Worm (Caenorhabditis elegans) whole organism, L1 larva: ENCODE data around the gene acs-10.

ENCODE experiments used
- C16A3.4 ChIP-seq: fragments of 150-350 bp; optimal IDR thresholded peaks from 2 replicates; lab custom pipeline; 2014; ENCODE audit warnings: missing biosample characterization, missing genetic modification characterization
- Y116A8C.19 ChIP-seq: sonication (generic microtip); optimal IDR thresholded peaks from 2 replicates; lab custom pipeline; 2016; ENCODE audit warnings: missing compliant biosample characterization, missing genetic modification characterization, borderline replicate concordance
- aly-2 ChIP-seq: fragments of 150-350 bp; optimal IDR thresholded peaks from 2 replicates; lab custom pipeline; 2014; ENCODE audit warnings: missing biosample characterization, missing genetic modification characterization
- blmp-1 ChIP-seq: fragments of 150-350 bp; optimal IDR thresholded peaks from 2 replicates; lab custom pipeline; 2014; ENCODE audit warnings: missing biosample characterization, missing genetic modification characterization
- ceh-82 ChIP-seq, 3 experiments: fragments of 150-350 bp in 1 of 3; sonication (generic microtip) in 2 of 3; optimal IDR thresholded peaks; 2 replicates each; lab custom pipeline; 2014 to 2017; ENCODE audit warnings: missing biosample characterization in 3 of 3, missing genetic modification characterization in 3 of 3
- ceh-88 ChIP-seq: fragments of 200-800 bp; sonication (Bioruptor generic); IDR thresholded peaks from 2 replicates; pipeline ENCODE4 v1.3.6; 2022; ENCODE audit warnings: missing genetic modification characterization, missing compliant biosample characterization
- dpl-1 ChIP-seq, 3 experiments: fragments of 150-350 bp in 2 of 3; sonication (generic microtip) in 1 of 3; optimal IDR thresholded peaks; 2 replicates each; lab custom pipeline; 2014 to 2017; ENCODE audit warnings: missing biosample characterization in 3 of 3, missing genetic modification characterization in 3 of 3, missing genetic modification reagents in 3 of 3
- dsc-1 ChIP-seq: sonication (generic microtip); optimal IDR thresholded peaks from 2 replicates; lab custom pipeline; 2016; ENCODE audit warnings: mild to moderate bottlenecking, missing genetic modification characterization, missing compliant biosample characterization
- efl-1 ChIP-seq, 4 experiments: fragments of 150-350 bp; optimal IDR thresholded peaks in 3 of 4; peaks in 1 of 4; 1 replicate in 1 of 4; 2 replicates in 3 of 4; lab custom pipeline; 2014; ENCODE audit warnings: missing biosample characterization in 2 of 4, missing genetic modification characterization in 2 of 4, missing genetic modification reagents in 2 of 4
- elt-2 ChIP-seq: sonication (generic microtip); optimal IDR thresholded peaks from 2 replicates; lab custom pipeline; 2016; ENCODE audit warnings: missing genetic modification characterization, mild to moderate bottlenecking, inconsistent platforms, missing compliant biosample characterization, missing genetic modification reagents
- elt-3 ChIP-seq, 6 experiments: fragments of 150-350 bp in 1 of 6; sonication (generic microtip); optimal IDR thresholded peaks; 2 replicates each; lab custom pipeline; 2017 to 2018; ENCODE audit warnings: missing biosample characterization in 6 of 6, missing genetic modification characterization in 6 of 6, inconsistent platforms in 1 of 6
- fkh-4 ChIP-seq: sonication (generic microtip); optimal IDR thresholded peaks from 2 replicates; lab custom pipeline; 2016; ENCODE audit warnings: missing compliant biosample characterization, missing genetic modification characterization, borderline replicate concordance
- fkh-8 ChIP-seq: sonication (generic microtip); optimal IDR thresholded peaks from 2 replicates; lab custom pipeline; 2016; ENCODE audit warnings: mild to moderate bottlenecking, missing genetic modification characterization, missing compliant biosample characterization
- fos-1 ChIP-seq: fragments of 150-350 bp; optimal IDR thresholded peaks from 2 replicates; lab custom pipeline; 2014; ENCODE audit warnings: missing biosample characterization, missing genetic modification characterization
- grh-1 ChIP-seq: fragments of 200-800 bp; sonication (Bioruptor generic); IDR thresholded peaks from 2 replicates; pipeline ENCODE4 v1.3.6; 2022; ENCODE audit warnings: missing genetic modification reagents, missing genetic modification characterization, missing compliant biosample characterization
- irx-1 ChIP-seq: sonication (generic microtip); optimal IDR thresholded peaks from 2 replicates; lab custom pipeline; 2016; ENCODE audit warnings: missing genetic modification characterization, missing compliant biosample characterization
- lin-13 ChIP-seq: fragments of 150-350 bp; optimal IDR thresholded peaks from 2 replicates; lab custom pipeline; 2014; ENCODE audit warnings: missing biosample characterization, missing genetic modification reagents, missing genetic modification characterization
- lin-14 ChIP-seq: fragments of 200-800 bp; sonication (Bioruptor generic); optimal IDR thresholded peaks from 2 replicates; lab custom pipeline; 2018; ENCODE audit warnings: mild to moderate bottlenecking, missing genetic modification characterization, moderate library complexity, missing compliant biosample characterization
- lin-35 ChIP-seq, 2 experiments: fragments of 150-350 bp; optimal IDR thresholded peaks; 2 replicates each; lab custom pipeline; 2014; ENCODE audit warnings: missing biosample characterization in 2 of 2, missing genetic modification characterization in 2 of 2, missing genetic modification reagents in 2 of 2
- lir-3 ChIP-seq: sonication (generic microtip); optimal IDR thresholded peaks from 2 replicates; lab custom pipeline; 2016; ENCODE audit warnings: mild to moderate bottlenecking, missing genetic modification characterization, moderate library complexity, missing compliant biosample characterization; ENCODE audit not compliant: poor library complexity
- mdl-1 ChIP-seq, 2 experiments: fragments of 150-350 bp; optimal IDR thresholded peaks; 2 replicates each; lab custom pipeline; 2014 to 2017; ENCODE audit warnings: missing biosample characterization in 2 of 2, missing genetic modification characterization in 2 of 2, inconsistent platforms in 1 of 2
- mep-1 ChIP-seq: fragments of 150-350 bp; optimal IDR thresholded peaks from 2 replicates; lab custom pipeline; 2014; ENCODE audit warnings: missing biosample characterization, missing genetic modification characterization
- nhr-12 ChIP-seq: sonication (generic microtip); optimal IDR thresholded peaks from 2 replicates; lab custom pipeline; 2017; ENCODE audit warnings: missing biosample characterization, missing genetic modification characterization
- nhr-19 ChIP-seq: fragments of 200-800 bp; sonication (Bioruptor generic); conservative IDR thresholded peaks from 2 replicates; pipeline ENCODE4 v1.3.6; 2022; ENCODE audit warnings: missing genetic modification characterization, missing compliant biosample characterization
- nhr-20 ChIP-seq: sonication (generic microtip); optimal IDR thresholded peaks from 2 replicates; lab custom pipeline; 2016; ENCODE audit warnings: mild to moderate bottlenecking, missing genetic modification characterization, missing compliant biosample characterization
- nhr-47 ChIP-seq: sonication (generic microtip); optimal IDR thresholded peaks from 2 replicates; lab custom pipeline; 2016; ENCODE audit warnings: mild to moderate bottlenecking, missing genetic modification characterization, moderate library complexity, missing compliant biosample characterization
- nhr-71 ChIP-seq: sonication (generic microtip); optimal IDR thresholded peaks from 2 replicates; lab custom pipeline; 2016; ENCODE audit warnings: mild to moderate bottlenecking, missing genetic modification characterization, moderate library complexity, missing compliant biosample characterization
- nhr-77 ChIP-seq: fragments of 150-350 bp; optimal IDR thresholded peaks from 2 replicates; lab custom pipeline; 2014; ENCODE audit warnings: missing biosample characterization, missing genetic modification characterization
- nhr-84 ChIP-seq: sonication (generic microtip); optimal IDR thresholded peaks from 2 replicates; lab custom pipeline; 2017; ENCODE audit warnings: missing biosample characterization, missing genetic modification characterization
- nhr-85 ChIP-seq: sonication (generic microtip); peaks from one replicate; lab custom pipeline; 2016; ENCODE audit warnings: missing genetic modification characterization, inconsistent platforms, missing compliant biosample characterization
- pag-3 ChIP-seq: sonication (generic microtip); optimal IDR thresholded peaks from 2 replicates; lab custom pipeline; 2017; ENCODE audit warnings: missing genetic modification characterization, mild to moderate bottlenecking, missing compliant biosample characterization, antibody characterized with exemption, borderline replicate concordance; ENCODE audit not compliant: insufficient read depth
- pax-3 ChIP-seq: fragments of 200-800 bp; sonication (Bioruptor generic); optimal IDR thresholded peaks from 2 replicates; lab custom pipeline; 2018; ENCODE audit warnings: mild to moderate bottlenecking, missing genetic modification characterization, moderate library complexity, missing compliant biosample characterization
- rnt-1 ChIP-seq: sonication (generic microtip); optimal IDR thresholded peaks from 2 replicates; lab custom pipeline; 2016; ENCODE audit warnings: mild to moderate bottlenecking, missing genetic modification characterization, moderate library complexity, missing compliant biosample characterization
- skn-1 ChIP-seq: fragments of 150-350 bp; optimal IDR thresholded peaks from 2 replicates; lab custom pipeline; 2014; ENCODE audit warnings: missing biosample characterization, missing genetic modification characterization
- snpc-4 ChIP-seq: fragments of 150-350 bp; optimal IDR thresholded peaks from 2 replicates; lab custom pipeline; 2014; ENCODE audit warnings: missing biosample characterization, missing genetic modification characterization
- snu-23 ChIP-seq: sonication (generic microtip); optimal IDR thresholded peaks from 2 replicates; lab custom pipeline; 2016; ENCODE audit warnings: missing genetic modification characterization, missing compliant biosample characterization
- swsn-7 ChIP-seq: sonication (generic microtip); optimal IDR thresholded peaks from 2 replicates; lab custom pipeline; 2016; ENCODE audit warnings: missing genetic modification characterization, missing compliant biosample characterization
- tbx-2 ChIP-seq: sonication (generic microtip); optimal IDR thresholded peaks from 2 replicates; lab custom pipeline; 2016; ENCODE audit warnings: missing genetic modification characterization, missing compliant biosample characterization
- unc-130 ChIP-seq: fragments of 150-350 bp; optimal IDR thresholded peaks from 2 replicates; lab custom pipeline; 2017; ENCODE audit warnings: missing biosample characterization, missing genetic modification characterization, inconsistent platforms
- unc-62 ChIP-seq: fragments of 150-350 bp; optimal IDR thresholded peaks from 2 replicates; lab custom pipeline; 2014; ENCODE audit warnings: missing biosample characterization, missing genetic modification reagents, missing genetic modification characterization
- unc-86 ChIP-seq: sonication (generic microtip); optimal IDR thresholded peaks from 2 replicates; lab custom pipeline; 2016; ENCODE audit warnings: missing genetic modification characterization, missing compliant biosample characterization
- vab-15 ChIP-seq: sonication (generic microtip); optimal IDR thresholded peaks from 2 replicates; lab custom pipeline; 2017; ENCODE audit warnings: missing genotype, mild to moderate bottlenecking, missing genetic modification characterization, missing compliant biosample characterization
- xbp-1 ChIP-seq: sonication (generic microtip); optimal IDR thresholded peaks from 2 replicates; lab custom pipeline; 2016; ENCODE audit warnings: missing genetic modification characterization, missing compliant biosample characterization
- zag-1 ChIP-seq: fragments of 150-350 bp; optimal IDR thresholded peaks from 2 replicates; lab custom pipeline; 2014; ENCODE audit warnings: missing biosample characterization, missing genetic modification characterization

acs-10 gene

DNA sequence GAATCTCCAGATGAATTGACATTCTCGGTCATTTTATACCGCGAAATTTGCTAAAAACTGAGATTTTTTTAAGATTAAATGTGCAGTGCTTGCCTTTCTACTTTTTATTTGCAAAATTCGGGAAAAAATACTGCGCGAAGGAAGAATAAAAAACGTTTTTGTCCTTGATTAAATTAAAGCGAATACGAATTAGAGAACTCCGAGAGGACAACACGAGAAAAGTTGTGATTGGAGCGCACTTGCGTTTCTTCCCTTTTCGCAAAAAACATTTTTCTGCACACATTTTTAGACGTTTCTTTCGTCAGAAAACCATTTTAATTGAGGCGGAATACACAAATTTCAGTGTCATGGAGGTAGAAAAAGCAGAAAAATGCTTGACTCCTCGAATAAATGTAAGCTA is 39.1 kb downstream of the acs-10 start, which contains the start of the genes trm-1 and ints-2 (continued):
- TF ChIP-seq dpl-1 (GFP tag; optimal IDR thresholded peaks at IDR 0.05; lab: Kevin White, UChicago) = peak; percentile 37 to 76 (median 74)
- TF ChIP-seq fkh-8 (tag; lab: Kevin White, UChicago) = peak; percentile 48
- TF ChIP-seq lir-3 (tag; lab: Kevin White, UChicago) = peak; percentile 40
- no peak for TF ChIP-seq nhr-84 (tag; lab: Kevin White, UChicago)
- peak; percentile 51 for TF ChIP-seq irx-1
- peak; percentile 71 for TF ChIP-seq swsn-7 (tag; lab: Kevin White, UChicago)
- peak; percentile 84 for TF ChIP-seq nhr-71 (tag; lab: Kevin White, UChicago)
- peak; percentile 52 for TF ChIP-seq nhr-19 (GFP tag; lab: Robert Waterston, UW)
- no peak for TF ChIP-seq unc-62
- peak; percentile 61 to 69 (median 65) for TF ChIP-seq ceh-82 (tag; optimal IDR thresholded peaks at IDR 0.05; lab: Kevin White, UChicago)
- peak; percentile 89 for TF ChIP-seq rnt-1
- no peak for TF ChIP-seq skn-1 (tag; lab: Kevin White, UChicago)
- TF ChIP-seq Y116A8C.19 (tag; lab: Kevin White, UChicago) = no peak
- TF ChIP-seq nhr-12 (tag; lab: Kevin White, UChicago) = no peak
- peak; percentile 64 for TF ChIP-seq xbp-1 (tag; lab: Kevin White, UChicago)
- TF ChIP-seq nhr-85 (tag; lab: Kevin White, UChicago) = peak; percentile 86
- TF ChIP-seq lin-14 (GFP tag; lab: Kevin White, UChicago) = peak; percentile 83
- TF ChIP-seq C16A3.4 (tag; lab: Kevin White, UChicago) = peak; percentile 52
- TF ChIP-seq ceh-88 (GFP tag; lab: Robert Waterston, UW) = no peak
- TF ChIP-seq elt-3 (tag; optimal IDR thresholded peaks at IDR 0.05; lab: Kevin White, UChicago) = peak in 1 of 6 experiments; percentile 5
- TF ChIP-seq aly-2 (tag; lab: Kevin White, UChicago) = peak; percentile 21
- peak; percentile 68 for TF ChIP-seq nhr-20
- TF ChIP-seq tbx-2 (tag; lab: Kevin White, UChicago) = peak; percentile 67
- TF ChIP-seq fos-1 = peak; percentile 25
- TF ChIP-seq fkh-4 (tag; lab: Kevin White, UChicago) = no peak
- peak; percentile 41 for TF ChIP-seq lin-13 (GFP tag; lab: Kevin White, UChicago)
- TF ChIP-seq unc-130 (tag; lab: Kevin White, UChicago) = peak; percentile 9
- peak; percentile 83 for TF ChIP-seq mep-1 (tag; lab: Kevin White, UChicago)
- peak; percentile 45 for TF ChIP-seq grh-1
- TF ChIP-seq nhr-77 (tag; lab: Kevin White, UChicago) = peak; percentile 33
- TF ChIP-seq nhr-47 (tag; lab: Kevin White, UChicago) = peak; percentile 81
- TF ChIP-seq zag-1 = no peak
- TF ChIP-seq blmp-1 (tag; lab: Kevin White, UChicago) = peak; percentile 61
- no peak for TF ChIP-seq pax-3 (tag; lab: Kevin White, UChicago)
- peak; percentile 73 for TF ChIP-seq snu-23 (GFP tag; lab: Kevin White, UChicago)
- TF ChIP-seq pag-3 (tag; lab: Kevin White, UChicago) = no peak
- peak; percentile 54 for TF ChIP-seq snpc-4 (tag; lab: Kevin White, UChicago)
- peak; percentile 71 for TF ChIP-seq dsc-1 (tag; lab: Kevin White, UChicago)
- TF ChIP-seq vab-15 = peak; percentile 50
- TF ChIP-seq elt-2 = no peak
- TF ChIP-seq unc-86 = peak; percentile 41
- TF ChIP-seq mdl-1 (tag; optimal IDR thresholded peaks at IDR 0.05; lab: Kevin White, UChicago) = peak in 1 of 2 experiments; percentile 28
- TF ChIP-seq efl-1 (optimal IDR thresholded peaks at IDR 0.05; lab: Kevin White, UChicago) = peak; percentile 78 to 79
- peak; percentile 73 to 97 for TF ChIP-seq efl-1 (GFP tag; optimal IDR thresholded peaks at IDR 0.05 in 1 of 2; lab: Kevin White, UChicago)
- peak; percentile 70 to 82 for TF ChIP-seq lin-35 (GFP tag; optimal IDR thresholded peaks at IDR 0.05; lab: Kevin White, UChicago)
